Worm (Caenorhabditis elegans): ENCODE measurements around the gene Y62H9A.12.

Gene Y62H9A.12

DNA sequence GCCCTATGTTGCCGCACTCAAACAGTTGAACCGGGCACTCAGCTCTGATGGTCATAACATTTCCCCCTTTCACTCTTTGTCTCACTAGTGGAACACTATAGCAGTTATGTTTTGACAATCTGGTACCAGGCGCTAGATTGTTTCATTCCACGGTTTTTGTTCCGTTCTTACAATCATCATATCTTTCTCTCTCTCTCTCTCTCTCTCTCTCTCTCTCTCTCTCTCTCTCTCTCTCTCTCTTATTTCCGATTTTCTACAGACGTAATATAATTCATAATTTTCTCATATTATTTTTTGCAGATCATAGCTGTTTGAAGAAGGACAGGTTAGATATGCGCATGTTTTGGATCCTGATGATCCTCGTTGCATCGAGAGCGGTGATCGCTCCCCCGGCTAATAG, at the start of gene Y62H9A.12:
Gene Y62H9A.12, plus strand, starts transcription at position 301 of the 400 bp plus-strand sequence.
- TF ChIP-seq dmd-4 (tag; optimal IDR thresholded peaks at IDR 0.05), result no peak
- TF ChIP-seq ZK546.5 (tag; optimal IDR thresholded peaks at IDR 0.05), result no peak
- no peak for TF ChIP-seq lin-39 (tag; optimal IDR thresholded peaks at IDR 0.05)
- no peak for TF ChIP-seq peb-1 (tag; optimal IDR thresholded peaks at IDR 0.05)

DNA sequence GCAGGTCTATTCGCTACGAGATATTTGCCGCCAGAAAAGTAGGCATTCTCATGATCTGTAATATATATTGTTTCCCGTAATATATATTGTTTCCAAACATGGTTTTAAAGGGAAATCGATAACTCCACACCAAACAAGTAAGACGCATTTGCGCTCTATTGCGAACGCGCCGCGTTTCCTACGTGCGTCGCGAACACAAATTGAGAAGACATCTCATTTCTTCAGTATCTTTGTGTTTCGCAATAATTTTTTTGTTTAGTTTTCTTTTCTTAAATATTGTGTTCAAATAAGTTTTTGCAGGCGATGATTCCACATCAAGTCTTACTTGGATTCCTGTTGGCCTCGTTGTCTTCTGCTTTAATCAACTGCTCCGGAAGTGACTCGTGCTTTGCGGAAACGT, 48.8 kb upstream of the Y62H9A.12 start, which contains the start of gene F54F7.6:
Gene F54F7.6, plus strand, starts transcription at position 301 of the 400 bp plus-strand sequence.
- no peak for TF ChIP-seq elt-3 (tag; optimal IDR thresholded peaks at IDR 0.05)
- TF ChIP-seq nhr-25 (tag; optimal IDR thresholded peaks at IDR 0.05), result no peak
- TF ChIP-seq gmeb-1 (tag; optimal IDR thresholded peaks at IDR 0.05), result no peak
- TF ChIP-seq R02D3.7 (tag; optimal IDR thresholded peaks at IDR 0.05), result no peak
- no peak for TF ChIP-seq aly-2 (tag; optimal IDR thresholded peaks at IDR 0.05)
- no peak for TF ChIP-seq ztf-4 (tag; optimal IDR thresholded peaks at IDR 0.05)
- no peak for TF ChIP-seq zag-1 (tag; optimal IDR thresholded peaks at IDR 0.05)
- no peak for TF ChIP-seq ztf-1 (GFP tag; conservative IDR thresholded peaks at IDR 0.05)
- TF ChIP-seq lin-11 (tag; optimal IDR thresholded peaks at IDR 0.05), result no peak
- TF ChIP-seq unc-39 (tag; optimal IDR thresholded peaks at IDR 0.05), result no peak
- no peak for TF ChIP-seq nhr-23 (tag; optimal IDR thresholded peaks at IDR 0.05)
- no peak for TF ChIP-seq ceh-16 (tag; optimal IDR thresholded peaks at IDR 0.05)
- TF ChIP-seq sma-9 (GFP tag; optimal IDR thresholded peaks at IDR 0.05), result no peak
- no peak for TF ChIP-seq sma-9 (tag; optimal IDR thresholded peaks at IDR 0.05)
- TF ChIP-seq dmd-4 (tag; optimal IDR thresholded peaks at IDR 0.05), result no peak
- TF ChIP-seq ama-1 (optimal IDR thresholded peaks at IDR 0.05), result no peak
- TF ChIP-seq ztf-11 (tag; optimal IDR thresholded peaks at IDR 0.05), result no peak
- no peak for TF ChIP-seq mbf-1 (tag; optimal IDR thresholded peaks at IDR 0.05)
- TF ChIP-seq nhr-6 (tag; optimal IDR thresholded peaks at IDR 0.05), result no peak

- TF ChIP-seq mbf-1 (tag; optimal IDR thresholded peaks at IDR 0.05), result no peak
- TF ChIP-seq lin-13 (GFP tag; optimal IDR thresholded peaks at IDR 0.05), result no peak
- TF ChIP-seq mab-5 (tag; optimal IDR thresholded peaks at IDR 0.05), result no peak
- no peak for TF ChIP-seq egl-27 (tag; optimal IDR thresholded peaks at IDR 0.05)
- no peak for TF ChIP-seq ztf-4 (tag; optimal IDR thresholded peaks at IDR 0.05)
- no peak for TF ChIP-seq lin-11 (tag; optimal IDR thresholded peaks at IDR 0.05)
- no peak for TF ChIP-seq nhr-6 (tag; optimal IDR thresholded peaks at IDR 0.05)
- TF ChIP-seq ceh-82 (tag; optimal IDR thresholded peaks at IDR 0.05), result no peak
- no peak for TF ChIP-seq skn-1 (tag; optimal IDR thresholded peaks at IDR 0.05)
- no peak for TF ChIP-seq nhr-237 (tag; optimal IDR thresholded peaks at IDR 0.05)
- no peak for TF ChIP-seq aly-2 (tag; optimal IDR thresholded peaks at IDR 0.05)
- TF ChIP-seq snpc-4 (tag; optimal IDR thresholded peaks at IDR 0.05), result no peak
- TF ChIP-seq mdl-1 (tag; optimal IDR thresholded peaks at IDR 0.05), result no peak
Observed at ce11 chrX:11869260-11869659, 44.7 kb upstream of the Y62H9A.12 start, which contains the start of gene dot-1.2. TSS of gene dot-1.2 (minus strand) at chrX:11869360.

DNA sequence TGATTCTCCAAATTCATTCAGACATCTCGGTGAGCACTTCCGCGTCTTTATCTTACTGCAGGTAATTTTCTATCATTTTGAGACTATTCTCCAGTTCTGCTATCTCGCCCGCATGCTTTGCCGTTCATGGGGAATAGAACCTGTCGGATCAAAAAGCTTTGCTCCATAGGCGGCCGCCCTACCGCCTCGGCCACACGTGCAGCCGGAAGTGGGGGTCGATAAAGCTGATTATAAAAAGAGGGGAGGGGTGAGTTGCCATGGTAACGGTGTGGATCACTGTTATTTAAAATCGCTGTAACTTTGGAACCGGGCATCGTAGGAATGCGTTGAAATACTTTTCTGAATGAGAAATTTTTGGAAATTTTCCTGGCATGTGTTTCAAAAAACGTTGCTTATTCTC, 43.5 kb upstream of the Y62H9A.12 start:
- no peak for TF ChIP-seq peb-1 (tag; optimal IDR thresholded peaks at IDR 0.05)
- TF ChIP-seq gmeb-1 (tag; optimal IDR thresholded peaks at IDR 0.05), result no peak
- TF ChIP-seq nhr-23 (tag; optimal IDR thresholded peaks at IDR 0.05), result no peak
- TF ChIP-seq nhr-12 (tag; optimal IDR thresholded peaks at IDR 0.05), result no peak
- no peak for TF ChIP-seq Y55F3AM.14 (GFP tag; optimal IDR thresholded peaks at IDR 0.05)
- TF ChIP-seq sma-9 (GFP tag; optimal IDR thresholded peaks at IDR 0.05), result no peak
- no peak for TF ChIP-seq sma-9 (tag; optimal IDR thresholded peaks at IDR 0.05)
- no peak for TF ChIP-seq dmd-4 (tag; optimal IDR thresholded peaks at IDR 0.05)
- TF ChIP-seq nhr-25 (tag; optimal IDR thresholded peaks at IDR 0.05), result no peak
- TF ChIP-seq unc-55 (GFP tag; optimal IDR thresholded peaks at IDR 0.05), result no peak
- no peak for TF ChIP-seq lsy-2 (tag; optimal IDR thresholded peaks at IDR 0.05)

- TF ChIP-seq nhr-25 (tag; optimal IDR thresholded peaks at IDR 0.05) (no peak), nhr-237 (tag; optimal IDR thresholded peaks at IDR 0.05) (no peak), elt-1 (tag; optimal IDR thresholded peaks at IDR 0.05) (no peak), nhr-77 (tag; optimal IDR thresholded peaks at IDR 0.05) (no peak), lin-13 (GFP tag; optimal IDR thresholded peaks at IDR 0.05) (no peak)
Observed at ce11 chrX:11872210-11872609, 41.7 kb upstream of the Y62H9A.12 start.
